Worm (Caenorhabditis elegans): ENCODE data around the gene trx-3.

DNA sequence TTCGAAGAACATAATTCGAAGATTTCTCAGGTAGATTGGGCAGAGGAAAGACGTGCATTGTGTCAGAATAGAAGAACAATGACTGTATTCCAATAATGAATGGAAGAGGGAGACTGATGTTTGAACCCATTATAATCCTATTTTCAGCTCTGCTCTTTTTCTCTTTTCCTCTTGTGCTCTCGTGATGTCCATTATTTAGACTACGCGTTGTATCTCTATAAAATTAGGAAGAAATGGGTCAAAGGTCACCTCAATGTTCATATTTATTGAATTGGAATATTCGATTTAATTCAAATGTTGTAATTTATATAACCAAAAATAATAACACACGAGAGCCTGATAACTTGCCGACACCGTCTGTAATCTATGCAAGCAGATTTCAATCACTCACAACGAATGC lies 47.6 kb upstream of the trx-3 start, which contains the start of gene fbxb-74:
- TF ChIP-seq sptf-1 (tag; optimal IDR thresholded peaks at IDR 0.05): no peak
- no peak for TF ChIP-seq unc-62 (GFP tag; optimal IDR thresholded peaks at IDR 0.05)
- no peak for TF ChIP-seq snpc-4 (tag; optimal IDR thresholded peaks at IDR 0.05)
- no peak for TF ChIP-seq mdl-1 (tag; optimal IDR thresholded peaks at IDR 0.05)
- TF ChIP-seq ztf-11 (tag; optimal IDR thresholded peaks at IDR 0.05): no peak
- no peak for TF ChIP-seq jun-1 (tag; optimal IDR thresholded peaks at IDR 0.05)
- no peak for TF ChIP-seq efl-1 (optimal IDR thresholded peaks at IDR 0.05)
- no peak for TF ChIP-seq efl-1 (GFP tag; optimal IDR thresholded peaks at IDR 0.05 in 1 of 2)
